Worm (Caenorhabditis elegans): ENCODE measurements around the gene clec-147.

DNA sequence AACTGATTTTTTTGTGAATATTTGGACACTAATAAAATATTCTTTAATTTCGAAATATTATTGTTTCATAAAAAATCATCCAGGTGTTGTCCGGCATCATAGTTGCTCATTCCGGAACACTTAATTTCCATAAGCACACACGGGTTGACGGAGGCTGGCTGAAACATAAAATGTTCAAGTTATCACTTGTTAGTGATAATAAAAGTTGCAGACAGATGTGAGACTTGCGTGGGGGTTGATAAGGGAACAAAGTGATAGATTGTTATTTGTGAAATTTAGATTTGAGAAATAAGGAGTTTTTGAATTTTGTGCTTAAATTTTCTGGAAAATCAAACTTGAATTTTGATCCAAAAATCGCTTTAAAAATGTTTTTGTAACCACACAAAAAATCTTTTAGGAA lies 27.5 kb downstream of the clec-147 start:
- no peak for TF ChIP-seq ztf-11 (tag; optimal IDR thresholded peaks at IDR 0.05)
- TF ChIP-seq unc-39 (tag; optimal IDR thresholded peaks at IDR 0.05), result no peak
- TF ChIP-seq elt-1 (tag; optimal IDR thresholded peaks at IDR 0.05; ENCODE audit: borderline replicate concordance, insufficient read depth), result no peak
- no peak for TF ChIP-seq unc-62 (GFP tag; optimal IDR thresholded peaks at IDR 0.05)
- TF ChIP-seq pha-4 (tag; optimal IDR thresholded peaks at IDR 0.05), result no peak

Data from whole organism, mixed stage, embryonic.